Worm (Caenorhabditis elegans) whole organism, late embryonic: ENCODE data around the gene sid-3.

ENCODE experiments used
- C08G9.2 ChIP-seq: sonication (generic microtip); optimal IDR thresholded peaks from 2 replicates; lab custom pipeline; 2016; ENCODE audit warnings: mild to moderate bottlenecking, missing genetic modification characterization, moderate library complexity, missing compliant biosample characterization
- C38D4.7 ChIP-seq: fragments of 200-800 bp; sonication (Bioruptor generic); optimal IDR thresholded peaks from 2 replicates; lab custom pipeline; 2018; ENCODE audit warnings: mild to moderate bottlenecking, missing genetic modification characterization, moderate library complexity, missing compliant biosample characterization
- ahr-1 ChIP-seq: sonication (generic microtip); optimal IDR thresholded peaks from 2 replicates; lab custom pipeline; 2016; ENCODE audit warnings: missing genetic modification characterization, missing compliant biosample characterization
- ama-1 ChIP-seq: fragments of 150-350 bp; optimal IDR thresholded peaks from 2 replicates; lab custom pipeline; 2014
- ceh-14 ChIP-seq: sonication (generic microtip); optimal IDR thresholded peaks from 2 replicates; lab custom pipeline; 2016; ENCODE audit warnings: missing genotype, missing genetic modification characterization, missing compliant biosample characterization
- ceh-18 ChIP-seq: sonication (generic microtip); optimal IDR thresholded peaks from 2 replicates; lab custom pipeline; 2016; ENCODE audit warnings: missing genetic modification characterization, missing compliant biosample characterization
- ceh-19 ChIP-seq: fragments of 200-800 bp; sonication (Bioruptor generic); optimal IDR thresholded peaks from 2 replicates; lab custom pipeline; 2018; ENCODE audit warnings: mild to moderate bottlenecking, missing genetic modification characterization, missing compliant biosample characterization
- ceh-2 ChIP-seq: sonication (generic microtip); optimal IDR thresholded peaks from 2 replicates; lab custom pipeline; 2016; ENCODE audit warnings: missing genotype, missing genetic modification characterization, missing compliant biosample characterization
- ceh-31 ChIP-seq: sonication (generic microtip); optimal IDR thresholded peaks from 2 replicates; lab custom pipeline; 2016; ENCODE audit warnings: missing genetic modification characterization, missing compliant biosample characterization
- ceh-34 ChIP-seq: sonication (generic microtip); optimal IDR thresholded peaks from 2 replicates; lab custom pipeline; 2016; ENCODE audit warnings: mild to moderate bottlenecking, missing genetic modification characterization, missing compliant biosample characterization
- ceh-9 ChIP-seq: sonication (generic microtip); optimal IDR thresholded peaks from 2 replicates; lab custom pipeline; 2016; ENCODE audit warnings: mild to moderate bottlenecking, missing genetic modification characterization, inconsistent platforms, missing compliant biosample characterization
- dve-1 ChIP-seq: sonication (generic microtip); optimal IDR thresholded peaks from 2 replicates; lab custom pipeline; 2017; ENCODE audit warnings: antibody characterized with exemption, mild to moderate bottlenecking, missing genetic modification characterization, missing compliant biosample characterization
- elt-4 ChIP-seq: sonication (generic microtip); optimal IDR thresholded peaks from 2 replicates; lab custom pipeline; 2016; ENCODE audit warnings: missing genetic modification characterization, missing compliant biosample characterization
- eyg-1 ChIP-seq: sonication (generic microtip); optimal IDR thresholded peaks from 2 replicates; lab custom pipeline; 2016; ENCODE audit warnings: missing genotype, missing genetic modification characterization, missing compliant biosample characterization
- fax-1 ChIP-seq: sonication (generic microtip); optimal IDR thresholded peaks from 2 replicates; lab custom pipeline; 2016; ENCODE audit warnings: missing genotype, missing genetic modification characterization, missing compliant biosample characterization
- fkh-10 ChIP-seq: fragments of 150-350 bp; optimal IDR thresholded peaks from 2 replicates; lab custom pipeline; 2014; ENCODE audit warnings: missing biosample characterization, missing genetic modification reagents, missing genetic modification characterization
- fkh-6 ChIP-seq: sonication (generic microtip); optimal IDR thresholded peaks from 2 replicates; lab custom pipeline; 2016; ENCODE audit warnings: missing genetic modification characterization, missing compliant biosample characterization
- gmeb-2 ChIP-seq: sonication (generic microtip); optimal IDR thresholded peaks from 2 replicates; lab custom pipeline; 2016; ENCODE audit warnings: missing genetic modification characterization, inconsistent platforms, missing compliant biosample characterization
- hlh-13 ChIP-seq: fragments of 200-800 bp; sonication (Bioruptor generic); optimal IDR thresholded peaks from 2 replicates; lab custom pipeline; 2018; ENCODE audit warnings: mild to moderate bottlenecking, missing genetic modification characterization, missing compliant biosample characterization
- hlh-15 ChIP-seq: sonication (generic microtip); optimal IDR thresholded peaks from 2 replicates; lab custom pipeline; 2016; ENCODE audit warnings: missing genetic modification characterization, missing compliant biosample characterization
- hlh-8 ChIP-seq: sonication (generic microtip); optimal IDR thresholded peaks from 2 replicates; lab custom pipeline; 2016; ENCODE audit warnings: missing genotype, missing genetic modification characterization, missing compliant biosample characterization
- lim-6 ChIP-seq: sonication (generic microtip); optimal IDR thresholded peaks from 2 replicates; lab custom pipeline; 2016; ENCODE audit warnings: missing genetic modification characterization, missing compliant biosample characterization
- madf-2 ChIP-seq: sonication (generic microtip); optimal IDR thresholded peaks from 2 replicates; lab custom pipeline; 2017; ENCODE audit warnings: missing genetic modification characterization, missing compliant biosample characterization
- mec-3 ChIP-seq: sonication (generic microtip); optimal IDR thresholded peaks from 2 replicates; lab custom pipeline; 2016; ENCODE audit warnings: borderline replicate concordance, missing genetic modification characterization, missing compliant biosample characterization
- nfya-1 ChIP-seq: sonication (generic microtip); optimal IDR thresholded peaks from 2 replicates; lab custom pipeline; 2017; ENCODE audit warnings: missing genetic modification characterization, mild to moderate bottlenecking, missing compliant biosample characterization, antibody characterized with exemption, moderate library complexity
- nhr-11 ChIP-seq: fragments of 150-350 bp; optimal IDR thresholded peaks from 2 replicates; lab custom pipeline; 2014; ENCODE audit warnings: missing biosample characterization, missing genetic modification characterization
- nhr-232 ChIP-seq: sonication (generic microtip); optimal IDR thresholded peaks from 2 replicates; lab custom pipeline; 2016; ENCODE audit warnings: missing genetic modification characterization, missing compliant biosample characterization
- npax-4 ChIP-seq: sonication (generic microtip); optimal IDR thresholded peaks from 2 replicates; lab custom pipeline; 2016; ENCODE audit warnings: missing genetic modification characterization, missing compliant biosample characterization
- pax-1 ChIP-seq: fragments of 150-350 bp; optimal IDR thresholded peaks from 2 replicates; lab custom pipeline; 2014; ENCODE audit warnings: missing biosample characterization, missing genetic modification characterization
- pha-4 ChIP-seq: fragments of 150-350 bp; optimal IDR thresholded peaks from 2 replicates; lab custom pipeline; 2018; ENCODE audit warnings: missing biosample characterization, missing genetic modification reagents, missing genetic modification characterization
- pqm-1 ChIP-seq: sonication (generic microtip); optimal IDR thresholded peaks from 2 replicates; lab custom pipeline; 2016; ENCODE audit warnings: missing genetic modification characterization, missing compliant biosample characterization
- pros-1 ChIP-seq: fragments of 150-350 bp; optimal IDR thresholded peaks from 2 replicates; lab custom pipeline; 2014; ENCODE audit warnings: missing biosample characterization, missing genetic modification reagents, missing genetic modification characterization
- ref-2 ChIP-seq: sonication (generic microtip); optimal IDR thresholded peaks from 2 replicates; lab custom pipeline; 2016; ENCODE audit warnings: missing genetic modification characterization, missing compliant biosample characterization
- sdc-2 ChIP-seq: sonication (generic microtip); optimal IDR thresholded peaks from 2 replicates; lab custom pipeline; 2016; ENCODE audit warnings: missing genotype, missing genetic modification characterization, missing compliant biosample characterization
- tbx-2 ChIP-seq: sonication (generic microtip); optimal IDR thresholded peaks from 2 replicates; lab custom pipeline; 2016; ENCODE audit warnings: missing genetic modification characterization, missing compliant biosample characterization
- ttx-3 ChIP-seq: sonication (generic microtip); optimal IDR thresholded peaks from 2 replicates; lab custom pipeline; 2016; ENCODE audit warnings: missing genetic modification reagents, missing genetic modification characterization, missing compliant biosample characterization
- unc-55 ChIP-seq: sonication (generic microtip); optimal IDR thresholded peaks from 2 replicates; lab custom pipeline; 2017; ENCODE audit warnings: missing biosample characterization, missing genetic modification reagents, missing genetic modification characterization
- unc-86 ChIP-seq: sonication (generic microtip); optimal IDR thresholded peaks from 2 replicates; lab custom pipeline; 2016; ENCODE audit warnings: missing genetic modification characterization, missing compliant biosample characterization

The sid-3 gene

ce11 chrX:17184363-17184762 is 1.8 kb upstream of the sid-3 start (continued):
- TF ChIP-seq unc-55 (GFP tag; lab: Kevin White, UChicago): peak; percentile 61
- no peak for TF ChIP-seq ama-1 (lab: Kevin White, UChicago)
- TF ChIP-seq C08G9.2 (tag; lab: Kevin White, UChicago): peak; percentile 1
- no peak for TF ChIP-seq fkh-10 (GFP tag; lab: Kevin White, UChicago)
- TF ChIP-seq fax-1 (tag; lab: Kevin White, UChicago): no peak
- peak; percentile 89 for TF ChIP-seq ceh-34 (tag; lab: Kevin White, UChicago)
- no peak for TF ChIP-seq nhr-232
- no peak for TF ChIP-seq npax-4 (tag; lab: Kevin White, UChicago)
- no peak for TF ChIP-seq C38D4.7
- no peak for TF ChIP-seq hlh-8 (tag; lab: Kevin White, UChicago)
- no peak for TF ChIP-seq lim-6 (tag; lab: Kevin White, UChicago)
- TF ChIP-seq ttx-3: no peak
- TF ChIP-seq pax-1 (tag; lab: Kevin White, UChicago): no peak
- peak; percentile 79 for TF ChIP-seq ref-2 (tag; lab: Kevin White, UChicago)
- peak; percentile 52 for TF ChIP-seq ceh-2

- TF ChIP-seq ceh-31 (no peak), npax-4 (tag; lab: Kevin White, UChicago) (no peak), sdc-2 (tag; lab: Kevin White, UChicago) (no peak), fkh-10 (GFP tag; lab: Kevin White, UChicago) (no peak), ceh-9 (tag; lab: Kevin White, UChicago) (no peak), tbx-2 (no peak), eyg-1 (tag; lab: Kevin White, UChicago) (no peak), ceh-19 (GFP tag; lab: Kevin White, UChicago) (no peak)
Observed at ce11 chrX:17195080-17195479, 8.9 kb downstream of the sid-3 start, which contains the start of gene B0302.5. TSS of gene B0302.5 (minus strand) at chrX:17195137.

- TF ChIP-seq fkh-6 (no peak), elt-4 (tag; lab: Kevin White, UChicago) (no peak), nhr-11 (tag; lab: Kevin White, UChicago) (no peak), ttx-3 (no peak), hlh-13 (GFP tag; lab: Kevin White, UChicago) (no peak), pha-4 (tag; lab: Kevin White, UChicago) (no peak), nfya-1 (no peak), madf-2 (tag; lab: Kevin White, UChicago) (no peak), ceh-14 (tag; lab: Kevin White, UChicago) (no peak), hlh-8 (tag; lab: Kevin White, UChicago) (no peak), npax-4 (tag; lab: Kevin White, UChicago) (no peak), lim-6 (tag; lab: Kevin White, UChicago) (no peak), ahr-1 (tag; lab: Kevin White, UChicago) (no peak), ceh-18 (tag; lab: Kevin White, UChicago) (no peak), ama-1 (lab: Kevin White, UChicago) (no peak)
Observed at ce11 chrX:17197824-17198223, 11.6 kb downstream of the sid-3 start.

- no peak for TF ChIP-seq mec-3 (tag; lab: Kevin White, UChicago)
- TF ChIP-seq ceh-31: no peak
- no peak for TF ChIP-seq hlh-13 (GFP tag; lab: Kevin White, UChicago)
- TF ChIP-seq dve-1 (tag; lab: Kevin White, UChicago): no peak
- no peak for TF ChIP-seq unc-86 (tag; lab: Kevin White, UChicago)
- no peak for TF ChIP-seq ref-2 (tag; lab: Kevin White, UChicago)
- TF ChIP-seq pax-1 (tag; lab: Kevin White, UChicago): no peak
- no peak for TF ChIP-seq gmeb-2 (tag; lab: Kevin White, UChicago)
- no peak for TF ChIP-seq hlh-15 (tag; lab: Kevin White, UChicago)
- no peak for TF ChIP-seq pqm-1 (tag; lab: Kevin White, UChicago)
- no peak for TF ChIP-seq pros-1
Observed at ce11 chrX:17203399-17203798, 17.2 kb downstream of the sid-3 start.
